Worm (Caenorhabditis elegans): Measurements from ENCODE around the gene cyp-35C1.

Gene cyp-35C1

ce11 chrV:13926398-13926797 lies 28.1 kb upstream of the cyp-35C1 start, which contains the start of gene srxa-12:
srxa-12 (plus strand) TSS chrV:13926698.
- TF ChIP-seq ceh-90 (tag; optimal IDR thresholded peaks at IDR 0.05) (no peak), F16B12.6 (tag; optimal IDR thresholded peaks at IDR 0.05) (no peak), egl-13 (tag; optimal IDR thresholded peaks at IDR 0.05) (no peak), vab-15 (tag; optimal IDR thresholded peaks at IDR 0.05) (no peak), mab-9 (GFP tag; IDR thresholded peaks at IDR 0.05) (no peak), fos-1 (tag; optimal IDR thresholded peaks at IDR 0.05) (no peak)

ce11 chrV:13923851-13924250 lies 25.6 kb upstream of the cyp-35C1 start, which contains the start of gene srxa-11:
srxa-11 (plus strand) TSS chrV:13924151.
- no peak for TF ChIP-seq lin-15B (tag; optimal IDR thresholded peaks at IDR 0.05)
- no peak for TF ChIP-seq vab-15 (tag; optimal IDR thresholded peaks at IDR 0.05)
- no peak for TF ChIP-seq grh-1 (GFP tag; IDR thresholded peaks at IDR 0.05)
- no peak for TF ChIP-seq mef-2 (tag; optimal IDR thresholded peaks at IDR 0.05)
- no peak for TF ChIP-seq lin-13 (GFP tag; optimal IDR thresholded peaks at IDR 0.05)
- TF ChIP-seq nhr-28 (tag; optimal IDR thresholded peaks at IDR 0.05): no peak
- TF ChIP-seq nhr-77 (tag; optimal IDR thresholded peaks at IDR 0.05): no peak
- no peak for TF ChIP-seq lin-35 (GFP tag; optimal IDR thresholded peaks at IDR 0.05)
- no peak for TF ChIP-seq xbp-1 (tag; optimal IDR thresholded peaks at IDR 0.05)
- no peak for TF ChIP-seq mab-9 (GFP tag; IDR thresholded peaks at IDR 0.05)

DNA sequence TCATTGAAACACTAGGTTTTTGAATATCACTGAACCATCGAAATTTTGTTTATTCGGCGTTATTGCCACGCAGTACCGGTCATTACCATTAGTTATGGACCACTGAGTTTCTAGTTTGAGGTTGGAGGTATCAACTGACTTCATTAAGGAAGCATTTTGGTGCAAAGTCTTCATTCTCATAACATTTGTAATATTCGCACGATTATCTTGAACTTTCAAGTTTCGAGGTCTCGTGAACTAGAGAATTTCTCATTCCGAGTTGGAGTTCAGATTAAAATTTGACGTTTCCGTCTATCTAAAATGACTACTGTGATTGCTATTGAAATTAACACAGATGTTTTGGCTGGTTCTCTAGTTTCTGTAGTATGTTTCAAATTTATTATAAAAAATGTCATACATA lies 22.4 kb upstream of the cyp-35C1 start, which contains the start of gene srx-42:
srx-42 (plus strand) TSS at position 301 of the 400 bp plus-strand sequence.
- no peak for TF ChIP-seq egl-27 (tag; optimal IDR thresholded peaks at IDR 0.05)
- no peak for TF ChIP-seq nhr-76 (tag; optimal IDR thresholded peaks at IDR 0.05)

DNA sequence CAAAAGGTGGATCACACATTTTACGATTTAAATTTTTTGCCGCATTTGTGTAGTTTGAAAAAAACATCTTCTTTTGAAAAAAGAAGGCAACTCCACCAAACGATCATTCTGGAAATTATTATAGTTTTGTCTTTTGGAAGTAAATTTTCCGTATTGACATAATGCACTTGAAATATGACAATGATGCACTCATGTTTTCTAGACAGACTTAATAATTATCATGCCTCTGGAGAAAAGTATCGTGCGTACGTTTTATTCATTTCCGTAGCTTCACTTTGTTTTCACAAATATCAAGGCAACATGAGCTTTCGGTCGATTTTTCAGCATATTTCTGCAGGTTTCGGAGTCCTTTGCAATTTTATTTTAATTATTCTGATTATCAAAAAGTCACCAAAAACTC lies 20.1 kb upstream of the cyp-35C1 start, which contains the start of gene str-250:
str-250 (plus strand) TSS at position 301 of the 400 bp plus-strand sequence.
- no peak for TF ChIP-seq nhr-90 (tag; optimal IDR thresholded peaks at IDR 0.05; ENCODE audit: poor library complexity)
- TF ChIP-seq swsn-7 (tag; optimal IDR thresholded peaks at IDR 0.05): no peak
- no peak for TF ChIP-seq pag-3 (tag; optimal IDR thresholded peaks at IDR 0.05; ENCODE audit: borderline replicate concordance, insufficient read depth)
- no peak for TF ChIP-seq tlp-1 (tag; optimal IDR thresholded peaks at IDR 0.05)
- TF ChIP-seq snu-23 (GFP tag; optimal IDR thresholded peaks at IDR 0.05): no peak
- no peak for TF ChIP-seq unc-30 (tag; optimal IDR thresholded peaks at IDR 0.05)
- TF ChIP-seq egl-27 (tag; optimal IDR thresholded peaks at IDR 0.05): no peak
- no peak for TF ChIP-seq lin-39 (tag; optimal IDR thresholded peaks at IDR 0.05)
- no peak for TF ChIP-seq nhr-85 (tag)
- TF ChIP-seq unc-130 (tag; optimal IDR thresholded peaks at IDR 0.05): no peak
- TF ChIP-seq ces-1 (GFP tag; optimal IDR thresholded peaks at IDR 0.05): no peak

ce11 chrV:13916196-13916595 lies 17.9 kb upstream of the cyp-35C1 start, which contains the start of gene str-252:
str-252 (plus strand) TSS chrV:13916496.
- no peak for TF ChIP-seq swsn-7 (tag; optimal IDR thresholded peaks at IDR 0.05)
- TF ChIP-seq nhr-84 (tag; optimal IDR thresholded peaks at IDR 0.05): no peak
- TF ChIP-seq dpl-1 (GFP tag; optimal IDR thresholded peaks at IDR 0.05): no peak
- no peak for TF ChIP-seq tlp-1 (tag; optimal IDR thresholded peaks at IDR 0.05)
- TF ChIP-seq efl-1 (optimal IDR thresholded peaks at IDR 0.05): no peak
- TF ChIP-seq efl-1 (GFP tag; optimal IDR thresholded peaks at IDR 0.05 in 1 of 2): no peak
- TF ChIP-seq C34B4.2 (tag; optimal IDR thresholded peaks at IDR 0.05): no peak
- TF ChIP-seq skn-1 (tag; optimal IDR thresholded peaks at IDR 0.05): no peak
- no peak for TF ChIP-seq xbp-1 (tag; optimal IDR thresholded peaks at IDR 0.05)
- TF ChIP-seq nhr-90 (tag; optimal IDR thresholded peaks at IDR 0.05; ENCODE audit: poor library complexity): no peak

DNA sequence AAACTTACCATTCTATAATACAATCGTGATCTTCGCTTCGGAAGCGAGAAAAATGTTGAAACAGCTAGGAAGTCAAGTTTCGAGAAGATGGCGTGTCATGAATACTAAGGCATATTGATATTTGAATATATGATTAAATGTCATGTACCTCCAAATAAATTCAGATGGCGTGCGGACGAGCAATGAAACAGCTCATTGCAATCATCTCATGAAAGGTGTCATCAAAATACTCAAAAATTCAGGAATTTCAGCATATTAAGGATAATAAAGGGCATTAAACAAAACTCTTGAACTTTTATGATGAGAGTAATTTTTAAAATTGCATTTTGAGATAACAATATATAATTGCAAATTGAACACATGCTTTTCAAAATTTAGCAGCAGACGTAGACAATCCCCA lies 17.1 kb upstream of the cyp-35C1 start, which contains the start of gene gcy-32:
gcy-32 (minus strand) TSS at position 101 of the 400 bp plus-strand sequence.
- no peak for TF ChIP-seq ceh-88 (GFP tag; IDR thresholded peaks at IDR 0.05)
- TF ChIP-seq nhr-90 (tag; optimal IDR thresholded peaks at IDR 0.05; ENCODE audit: poor library complexity): no peak
- no peak for TF ChIP-seq lin-15B (tag; optimal IDR thresholded peaks at IDR 0.05)
- no peak for TF ChIP-seq fkh-8 (tag; optimal IDR thresholded peaks at IDR 0.05)
- no peak for TF ChIP-seq nhr-12 (tag; optimal IDR thresholded peaks at IDR 0.05)

Data from whole organism, L1 larva.